Fruit fly (Drosophila melanogaster) whole organism: ENCODE data around the gene CG31882.

Source experiments
- CG8478 ChIP-seq: fragments of >200 bp; optimal IDR thresholded peaks from 2 replicates; lab custom pipeline; 2018; ENCODE audit warnings: inconsistent platforms
- Dll ChIP-seq: fragments of >200 bp; optimal IDR thresholded peaks from 2 replicates; lab custom pipeline; 2017
- EcR ChIP-seq, 2 experiments: fragments of >200 bp; optimal IDR thresholded peaks; 2 replicates each; lab custom pipeline; 2017; ENCODE audit warnings: missing biosample characterization in 2 of 2, missing genetic modification characterization in 2 of 2, missing genetic modification reagents in 2 of 2
- pan ChIP-seq: fragments of >200 bp; optimal IDR thresholded peaks from 2 replicates; lab custom pipeline; 2017
- psq ChIP-seq: fragments of >200 bp; optimal IDR thresholded peaks from 2 replicates; lab custom pipeline; 2017
- usp ChIP-seq: fragments of >200 bp; optimal IDR thresholded peaks from 2 replicates; lab custom pipeline; 2017; ENCODE audit warnings: missing biosample characterization, missing genetic modification characterization, mixed read lengths

DNA sequence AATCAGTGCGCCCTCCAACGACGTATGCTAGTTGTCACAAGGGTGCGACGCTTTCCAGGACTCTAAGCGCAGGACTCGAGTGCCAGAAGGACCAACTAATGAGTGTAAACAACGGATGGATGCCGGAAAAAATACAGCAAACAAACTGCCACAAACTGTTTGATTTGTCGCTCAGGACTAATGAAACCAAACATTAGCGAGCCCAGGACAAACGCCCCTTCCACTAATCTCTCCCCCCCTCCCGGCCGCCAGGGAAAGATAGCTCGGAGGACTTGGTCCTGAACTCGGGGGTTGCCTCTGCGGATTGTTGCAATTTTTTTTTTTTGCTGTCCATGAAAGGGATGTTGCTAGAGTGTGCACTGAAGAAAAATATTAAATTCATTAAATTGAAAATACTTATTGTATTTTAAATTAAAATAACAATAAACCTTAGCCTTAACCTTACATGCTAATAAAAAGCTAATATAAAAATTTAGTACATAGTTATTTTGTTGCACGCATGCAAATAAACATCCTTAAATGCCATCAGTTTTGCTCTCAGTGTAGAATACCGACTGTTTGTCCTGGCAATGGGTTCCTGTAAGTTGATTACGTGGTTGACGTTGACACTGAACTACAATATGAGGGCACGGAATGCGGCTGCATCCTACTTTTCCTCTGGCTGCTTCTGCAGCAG lies 30.3 kb downstream of the CG31882 start:
- TF ChIP-seq psq (lab: Kevin White, UChicago): no peak
- TF ChIP-seq CG8478 (lab: Kevin White, UChicago): no peak
- no peak for TF ChIP-seq EcR (GFP tag; optimal IDR thresholded peaks at IDR 0.05; lab: Kevin White, UChicago)
- no peak for TF ChIP-seq Dll (lab: Kevin White, UChicago)
- no peak for TF ChIP-seq usp (GFP tag; lab: Kevin White, UChicago)
- no peak for TF ChIP-seq pan
